Fruit fly (Drosophila melanogaster): ENCODE results near the gene hng3.

hng3 gene

DNA sequence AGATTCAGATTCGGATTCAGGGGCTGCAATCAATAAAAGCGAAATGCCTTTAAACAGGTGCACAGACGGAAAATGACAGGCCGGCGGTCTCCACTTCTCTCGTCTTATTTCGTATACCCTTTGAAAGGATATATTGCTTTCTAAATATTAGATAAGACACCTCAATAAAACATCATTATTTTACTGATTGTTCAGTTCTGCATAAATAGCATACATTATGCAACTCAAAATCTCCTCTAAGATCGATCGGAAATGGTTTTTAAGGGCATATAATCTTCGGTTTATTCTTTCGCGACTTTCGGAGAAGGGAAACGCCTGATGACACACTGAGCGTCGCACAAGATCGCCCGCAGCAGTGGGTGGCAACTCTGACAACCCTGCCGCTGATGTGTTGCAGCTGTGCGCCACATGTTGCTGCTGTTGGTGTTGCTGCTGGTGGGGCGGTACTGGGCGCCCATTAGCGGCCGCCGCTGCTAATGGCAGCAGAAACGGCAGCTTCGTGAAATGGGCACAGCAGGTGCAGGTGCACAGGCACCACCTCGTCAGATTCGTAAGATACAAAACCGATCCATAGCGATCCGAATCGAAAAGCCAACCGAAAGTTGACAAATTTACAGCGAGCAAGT is 30.6 kb upstream of the hng3 start (continued):
- TF ChIP-seq CG13123 (GFP tag; optimal IDR thresholded peaks at IDR 0.05) (no peak), aop (GFP tag; IDR thresholded peaks at IDR 0.05) (no peak), CG8388 (GFP tag; optimal IDR thresholded peaks at IDR 0.05) (peak; percentile 19), CG4404 (GFP tag; IDR thresholded peaks at IDR 0.05) (no peak), H15 (GFP tag; IDR thresholded peaks at IDR 0.05) (0 out of 3 replicates have a peak, but pooled peaks have one; percentile 24), CG10431 (GFP tag; optimal IDR thresholded peaks at IDR 0.05) (no peak), Atf-2 (GFP tag; optimal IDR thresholded peaks at IDR 0.05) (no peak), Blimp-1 (GFP tag; optimal IDR thresholded peaks at IDR 0.05) (peak; percentile 16), CG12744 (GFP tag; optimal IDR thresholded peaks at IDR 0.05) (no peak), CG12391 (tag; optimal IDR thresholded peaks at IDR 0.05) (no peak), CG11695 (GFP tag; IDR thresholded peaks at IDR 0.05) (no peak), pho (GFP tag; optimal IDR thresholded peaks at IDR 0.05) (no peak), fd102C (GFP tag; optimal IDR thresholded peaks at IDR 0.05) (no peak), CG3281 (GFP tag; optimal IDR thresholded peaks at IDR 0.05) (no peak), sug (tag; optimal IDR thresholded peaks at IDR 0.05) (no peak), Xrp1 (GFP tag; IDR thresholded peaks at IDR 0.05) (peak; percentile 33; the same call in 1 of the 2 replicates), CG30020 (tag; optimal IDR thresholded peaks at IDR 0.05) (no peak), CG17385 (GFP tag; optimal IDR thresholded peaks at IDR 0.05) (no peak), gsb (GFP tag; IDR thresholded peaks at IDR 0.05) (no peak), CG11560 (tag; IDR thresholded peaks at IDR 0.05) (no peak), PHDP (tag; optimal IDR thresholded peaks at IDR 0.05) (peak; percentile 3), twi (tag; optimal IDR thresholded peaks at IDR 0.05) (peak; percentile 98), luna (GFP tag; optimal IDR thresholded peaks at IDR 0.05) (no peak), Eip74EF (GFP tag; optimal IDR thresholded peaks at IDR 0.05) (no peak), CG16863 (GFP tag; optimal IDR thresholded peaks at IDR 0.05) (no peak), slou (GFP tag; optimal IDR thresholded peaks at IDR 0.05) (no peak), fd64A (GFP tag; optimal IDR thresholded peaks at IDR 0.05) (no peak), ERR (GFP tag; optimal IDR thresholded peaks at IDR 0.05) (no peak), CG30403 (GFP tag; optimal IDR thresholded peaks at IDR 0.05) (no peak), CG2202 (tag; optimal IDR thresholded peaks at IDR 0.05) (no peak), CG12659 (GFP tag; optimal IDR thresholded peaks at IDR 0.05) (no peak), CG13775 (GFP tag; optimal IDR thresholded peaks at IDR 0.05) (no peak), sr (GFP tag; IDR thresholded peaks at IDR 0.05) (no peak), tna (GFP tag; IDR thresholded peaks at IDR 0.05; ENCODE audit: partially characterized antibody) (no peak), Dp (GFP tag; optimal IDR thresholded peaks at IDR 0.05) (no peak), CG30431 (GFP tag; optimal IDR thresholded peaks at IDR 0.05) (peak; percentile 6), CG12942 (GFP tag; optimal IDR thresholded peaks at IDR 0.05) (no peak), Fer2 (tag; optimal IDR thresholded peaks at IDR 0.05) (no peak), sim (GFP tag; IDR thresholded peaks at IDR 0.05) (no peak), vvl (GFP tag; IDR thresholded peaks at IDR 0.05) (no peak; the same call in 1 of the 2 replicates), CG3995 (GFP tag; optimal IDR thresholded peaks at IDR 0.05) (no peak), Dfd (GFP tag; optimal IDR thresholded peaks at IDR 0.05) (no peak), CG6854 (GFP tag; optimal IDR thresholded peaks at IDR 0.05) (no peak), CG15696 (tag; optimal IDR thresholded peaks at IDR 0.05) (no peak), scrt (GFP tag; optimal IDR thresholded peaks at IDR 0.05) (no peak), Dad (GFP tag; optimal IDR thresholded peaks at IDR 0.05) (no peak), CG33213 (GFP tag; optimal IDR thresholded peaks at IDR 0.05) (no peak), CG31365 (tag; optimal IDR thresholded peaks at IDR 0.05) (no peak), Hmr (GFP tag; optimal IDR thresholded peaks at IDR 0.05) (no peak), Hr78 (GFP tag; optimal IDR thresholded peaks at IDR 0.05) (no peak)

Measured in whole organism, embryonic.